Worm (Caenorhabditis elegans) whole organism, mixed stage, embryonic: ENCODE data around the gene skr-3.

ENCODE experiments used
- ces-1 ChIP-seq: fragments of 150-350 bp; optimal IDR thresholded peaks from 2 replicates; lab custom pipeline; 2014; ENCODE audit warnings: missing biosample characterization, missing genetic modification reagents, missing genetic modification characterization
- snpc-4 ChIP-seq: fragments of 150-350 bp; optimal IDR thresholded peaks from 2 replicates; lab custom pipeline; 2014; ENCODE audit warnings: missing biosample characterization, missing genetic modification characterization
- unc-62 ChIP-seq: fragments of 150-350 bp; optimal IDR thresholded peaks from 2 replicates; lab custom pipeline; 2014; ENCODE audit warnings: missing biosample characterization, missing genetic modification reagents, missing genetic modification characterization

DNA sequence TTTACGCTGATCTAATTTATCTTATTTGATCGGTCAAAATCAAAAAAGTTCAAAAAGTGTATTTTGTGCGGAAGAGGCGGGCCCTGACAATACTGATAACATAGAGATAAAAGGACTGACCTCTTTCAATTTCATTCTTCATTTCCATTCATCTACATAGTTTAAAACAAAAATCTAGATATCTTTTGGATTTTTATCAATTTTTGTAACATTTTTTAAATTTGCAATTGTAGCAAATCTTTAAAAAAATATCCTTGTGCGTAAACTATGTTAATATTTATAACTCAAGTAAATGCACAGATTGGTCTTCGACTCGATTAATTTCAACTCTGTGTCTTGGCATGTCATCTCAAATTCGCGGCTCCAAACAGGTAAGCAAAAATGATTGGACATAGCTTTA, 17.3 kb upstream of the skr-3 start, which contains the start of gene argk-1:
- TF ChIP-seq snpc-4, result no peak
- TF ChIP-seq ces-1 (GFP tag; lab: Kevin White, UChicago), result no peak
- TF ChIP-seq unc-62 (GFP tag; lab: Kevin White, UChicago), result no peak
